Worm (Caenorhabditis elegans) whole organism, L1 larva: Measurements from ENCODE around the gene M7.12.

Experiments used
- C16A3.4 ChIP-seq: fragments of 150-350 bp; optimal IDR thresholded peaks from 2 replicates; lab custom pipeline; 2014; ENCODE audit warnings: missing biosample characterization, missing genetic modification characterization
- F16B12.6 ChIP-seq: fragments of 150-350 bp; optimal IDR thresholded peaks from 2 replicates; lab custom pipeline; 2014; ENCODE audit warnings: missing biosample characterization, missing genetic modification characterization
- aly-2 ChIP-seq: fragments of 150-350 bp; optimal IDR thresholded peaks from 2 replicates; lab custom pipeline; 2014; ENCODE audit warnings: missing biosample characterization, missing genetic modification characterization
- blmp-1 ChIP-seq: fragments of 150-350 bp; optimal IDR thresholded peaks from 2 replicates; lab custom pipeline; 2014; ENCODE audit warnings: missing biosample characterization, missing genetic modification characterization
- ceh-82 ChIP-seq, 3 experiments: fragments of 150-350 bp in 1 of 3; sonication (generic microtip) in 2 of 3; optimal IDR thresholded peaks; 2 replicates each; lab custom pipeline; 2014 to 2017; ENCODE audit warnings: missing biosample characterization in 3 of 3, missing genetic modification characterization in 3 of 3
- ceh-90 ChIP-seq: sonication (generic microtip); optimal IDR thresholded peaks from 2 replicates; lab custom pipeline; 2016; ENCODE audit warnings: missing genetic modification characterization, missing compliant biosample characterization
- dpl-1 ChIP-seq, 3 experiments: fragments of 150-350 bp in 2 of 3; sonication (generic microtip) in 1 of 3; optimal IDR thresholded peaks; 2 replicates each; lab custom pipeline; 2014 to 2017; ENCODE audit warnings: missing biosample characterization in 3 of 3, missing genetic modification characterization in 3 of 3, missing genetic modification reagents in 3 of 3
- efl-1 ChIP-seq, 4 experiments: fragments of 150-350 bp; optimal IDR thresholded peaks in 3 of 4; peaks in 1 of 4; 1 replicate in 1 of 4; 2 replicates in 3 of 4; lab custom pipeline; 2014; ENCODE audit warnings: missing biosample characterization in 2 of 4, missing genetic modification characterization in 2 of 4, missing genetic modification reagents in 2 of 4
- egl-27 ChIP-seq, 2 experiments: fragments of 150-350 bp in 1 of 2; sonication (generic microtip); optimal IDR thresholded peaks; 3 replicates each; lab custom pipeline; 2017 to 2018; ENCODE audit warnings: missing biosample characterization in 2 of 2, missing genetic modification characterization in 2 of 2, missing genetic modification reagents in 2 of 2
- fkh-10 ChIP-seq: sonication (generic microtip); optimal IDR thresholded peaks from 2 replicates; lab custom pipeline; 2017; ENCODE audit warnings: missing biosample characterization, missing genetic modification reagents, missing genetic modification characterization
- fkh-8 ChIP-seq: sonication (generic microtip); optimal IDR thresholded peaks from 2 replicates; lab custom pipeline; 2016; ENCODE audit warnings: mild to moderate bottlenecking, missing genetic modification characterization, missing compliant biosample characterization
- fos-1 ChIP-seq: fragments of 150-350 bp; optimal IDR thresholded peaks from 2 replicates; lab custom pipeline; 2014; ENCODE audit warnings: missing biosample characterization, missing genetic modification characterization
- hlh-17 ChIP-seq: fragments of 200-800 bp; sonication (Bioruptor generic); optimal IDR thresholded peaks from 2 replicates; lab custom pipeline; 2018; ENCODE audit warnings: missing genetic modification characterization, mild to moderate bottlenecking, missing compliant biosample characterization, moderate library complexity, borderline replicate concordance
- hpl-2 ChIP-seq: fragments of 150-350 bp; optimal IDR thresholded peaks from 2 replicates; lab custom pipeline; 2014; ENCODE audit warnings: missing biosample characterization, missing genetic modification reagents, missing genetic modification characterization
- isw-1 ChIP-seq: fragments of 200-800 bp; sonication (Bioruptor generic); IDR thresholded peaks from 2 replicates; pipeline ENCODE4 v1.3.6; 2022; ENCODE audit warnings: missing genetic modification characterization, missing compliant biosample characterization
- lin-14 ChIP-seq: fragments of 200-800 bp; sonication (Bioruptor generic); optimal IDR thresholded peaks from 2 replicates; lab custom pipeline; 2018; ENCODE audit warnings: mild to moderate bottlenecking, missing genetic modification characterization, moderate library complexity, missing compliant biosample characterization
- lin-15B ChIP-seq: fragments of 150-350 bp; sonication (generic microtip); optimal IDR thresholded peaks from 3 replicates; lab custom pipeline; 2014; ENCODE audit warnings: missing biosample characterization, missing genetic modification characterization
- lir-3 ChIP-seq: sonication (generic microtip); optimal IDR thresholded peaks from 2 replicates; lab custom pipeline; 2016; ENCODE audit warnings: mild to moderate bottlenecking, missing genetic modification characterization, moderate library complexity, missing compliant biosample characterization; ENCODE audit not compliant: poor library complexity
- lsy-2 ChIP-seq, 2 experiments: fragments of 150-350 bp; optimal IDR thresholded peaks; 2 replicates each; lab custom pipeline; 2014; ENCODE audit warnings: missing biosample characterization in 2 of 2, missing genetic modification characterization in 2 of 2
- nhr-19 ChIP-seq: fragments of 200-800 bp; sonication (Bioruptor generic); conservative IDR thresholded peaks from 2 replicates; pipeline ENCODE4 v1.3.6; 2022; ENCODE audit warnings: missing genetic modification characterization, missing compliant biosample characterization
- nhr-20 ChIP-seq: sonication (generic microtip); optimal IDR thresholded peaks from 2 replicates; lab custom pipeline; 2016; ENCODE audit warnings: mild to moderate bottlenecking, missing genetic modification characterization, missing compliant biosample characterization
- nhr-71 ChIP-seq: sonication (generic microtip); optimal IDR thresholded peaks from 2 replicates; lab custom pipeline; 2016; ENCODE audit warnings: mild to moderate bottlenecking, missing genetic modification characterization, moderate library complexity, missing compliant biosample characterization
- nhr-85 ChIP-seq: sonication (generic microtip); peaks from one replicate; lab custom pipeline; 2016; ENCODE audit warnings: missing genetic modification characterization, inconsistent platforms, missing compliant biosample characterization
- pax-3 ChIP-seq: fragments of 200-800 bp; sonication (Bioruptor generic); optimal IDR thresholded peaks from 2 replicates; lab custom pipeline; 2018; ENCODE audit warnings: mild to moderate bottlenecking, missing genetic modification characterization, moderate library complexity, missing compliant biosample characterization
- snpc-4 ChIP-seq: fragments of 150-350 bp; optimal IDR thresholded peaks from 2 replicates; lab custom pipeline; 2014; ENCODE audit warnings: missing biosample characterization, missing genetic modification characterization
- sox-4 ChIP-seq: sonication (generic microtip); optimal IDR thresholded peaks from 2 replicates; lab custom pipeline; 2016; ENCODE audit warnings: missing genetic modification characterization, missing compliant biosample characterization
- sup-37 ChIP-seq: fragments of 200-800 bp; sonication (Bioruptor generic); optimal IDR thresholded peaks from 2 replicates; lab custom pipeline; 2018; ENCODE audit warnings: mild to moderate bottlenecking, missing genetic modification characterization, missing compliant biosample characterization
- swsn-7 ChIP-seq: sonication (generic microtip); optimal IDR thresholded peaks from 2 replicates; lab custom pipeline; 2016; ENCODE audit warnings: missing genetic modification characterization, missing compliant biosample characterization
- tlp-1 ChIP-seq: fragments of 150-350 bp; optimal IDR thresholded peaks from 2 replicates; lab custom pipeline; 2014; ENCODE audit warnings: missing biosample characterization, missing genetic modification characterization
- unc-62 ChIP-seq: fragments of 150-350 bp; optimal IDR thresholded peaks from 2 replicates; lab custom pipeline; 2014; ENCODE audit warnings: missing biosample characterization, missing genetic modification reagents, missing genetic modification characterization
- unc-86 ChIP-seq: sonication (generic microtip); optimal IDR thresholded peaks from 2 replicates; lab custom pipeline; 2016; ENCODE audit warnings: missing genetic modification characterization, missing compliant biosample characterization
- unc-98 ChIP-seq: fragments of 200-800 bp; sonication (Bioruptor generic); IDR thresholded peaks from 2 replicates; pipeline ENCODE4 v1.3.6; 2022; ENCODE audit warnings: missing genetic modification characterization, missing compliant biosample characterization
- vab-15 ChIP-seq: sonication (generic microtip); optimal IDR thresholded peaks from 2 replicates; lab custom pipeline; 2017; ENCODE audit warnings: missing genotype, mild to moderate bottlenecking, missing genetic modification characterization, missing compliant biosample characterization
- xbp-1 ChIP-seq: sonication (generic microtip); optimal IDR thresholded peaks from 2 replicates; lab custom pipeline; 2016; ENCODE audit warnings: missing genetic modification characterization, missing compliant biosample characterization
- zag-1 ChIP-seq: fragments of 150-350 bp; optimal IDR thresholded peaks from 2 replicates; lab custom pipeline; 2014; ENCODE audit warnings: missing biosample characterization, missing genetic modification characterization
- zip-4 ChIP-seq: fragments of 200-800 bp; sonication (Bioruptor generic); optimal IDR thresholded peaks from 2 replicates; lab custom pipeline; 2018; ENCODE audit warnings: mild to moderate bottlenecking, missing genetic modification characterization, moderate library complexity, missing compliant biosample characterization
- ztf-11 ChIP-seq, 2 experiments: sonication (generic microtip); optimal IDR thresholded peaks; 2 replicates each; lab custom pipeline; 2016 to 2017; ENCODE audit warnings: missing genetic modification characterization in 2 of 2, missing biosample characterization in 1 of 2, missing compliant biosample characterization in 1 of 2
- ztf-4 ChIP-seq: fragments of 150-350 bp; optimal IDR thresholded peaks from 2 replicates; lab custom pipeline; 2014; ENCODE audit warnings: missing biosample characterization, missing genetic modification characterization

The M7.12 gene

DNA sequence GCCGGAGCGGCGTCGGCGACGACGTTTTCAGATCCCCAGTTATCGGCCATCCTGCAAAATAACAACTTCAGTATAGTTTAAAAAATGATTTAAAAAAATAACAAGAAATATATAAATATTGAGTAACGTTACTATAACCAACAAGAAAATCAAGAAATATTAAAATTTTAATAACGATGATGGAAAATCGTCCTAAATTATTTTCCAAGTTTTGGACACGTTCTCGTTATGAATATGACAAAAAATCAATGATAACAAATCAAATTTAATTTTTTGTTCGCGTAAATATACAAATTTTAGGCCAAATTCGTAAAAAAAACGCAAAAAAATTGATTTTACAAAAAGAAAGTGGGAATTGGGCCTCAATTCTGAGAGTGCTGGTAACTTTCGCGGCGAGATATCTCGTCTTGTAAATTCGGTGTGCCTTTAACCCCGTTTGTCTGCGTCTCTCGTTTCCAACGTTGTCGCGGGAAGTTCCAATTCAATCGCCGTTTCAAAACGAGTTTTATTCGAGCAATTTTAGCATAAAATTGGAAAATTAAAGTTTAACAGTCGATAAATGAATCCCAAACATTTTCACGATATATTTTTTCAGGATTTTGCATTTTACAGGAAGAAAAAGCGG is 13.3 kb upstream of the M7.12 start, which contains the start of gene rps-5 (continued):
- peak; percentile 65 for TF ChIP-seq lin-14
- no peak for TF ChIP-seq ztf-11 (tag; optimal IDR thresholded peaks at IDR 0.05; lab: Kevin White, UChicago)
- peak; percentile 35 for TF ChIP-seq snpc-4
- no peak for TF ChIP-seq vab-15
- peak; percentile 78 to 85 (median 84) for TF ChIP-seq dpl-1 (GFP tag; optimal IDR thresholded peaks at IDR 0.05; lab: Kevin White, UChicago)
- TF ChIP-seq sup-37 (GFP tag; lab: Kevin White, UChicago), result no peak
- TF ChIP-seq blmp-1 (tag; lab: Kevin White, UChicago), result peak; percentile 54
- no peak for TF ChIP-seq F16B12.6
- TF ChIP-seq nhr-20 (tag; lab: Kevin White, UChicago), result peak; percentile 59
- TF ChIP-seq efl-1 (optimal IDR thresholded peaks at IDR 0.05; lab: Kevin White, UChicago), result peak; percentile 79 to 89
- peak; percentile 84 to 99 for TF ChIP-seq efl-1 (GFP tag; optimal IDR thresholded peaks at IDR 0.05 in 1 of 2; lab: Kevin White, UChicago)
- no peak for TF ChIP-seq pax-3
- peak; percentile 61 for TF ChIP-seq swsn-7 (tag; lab: Kevin White, UChicago)
- no peak for TF ChIP-seq sox-4 (tag; lab: Kevin White, UChicago)
- TF ChIP-seq zip-4 (GFP tag; lab: Kevin White, UChicago), result no peak
- TF ChIP-seq unc-86 (tag; lab: Kevin White, UChicago), result peak; percentile 22
- TF ChIP-seq C16A3.4 (tag; lab: Kevin White, UChicago), result peak; percentile 68
- TF ChIP-seq xbp-1, result peak; percentile 89
- TF ChIP-seq ceh-82 (tag; optimal IDR thresholded peaks at IDR 0.05; lab: Kevin White, UChicago), result peak; percentile 44 to 71 (median 59)
- TF ChIP-seq isw-1 (GFP tag; lab: Robert Waterston, UW), result peak; percentile 58

DNA sequence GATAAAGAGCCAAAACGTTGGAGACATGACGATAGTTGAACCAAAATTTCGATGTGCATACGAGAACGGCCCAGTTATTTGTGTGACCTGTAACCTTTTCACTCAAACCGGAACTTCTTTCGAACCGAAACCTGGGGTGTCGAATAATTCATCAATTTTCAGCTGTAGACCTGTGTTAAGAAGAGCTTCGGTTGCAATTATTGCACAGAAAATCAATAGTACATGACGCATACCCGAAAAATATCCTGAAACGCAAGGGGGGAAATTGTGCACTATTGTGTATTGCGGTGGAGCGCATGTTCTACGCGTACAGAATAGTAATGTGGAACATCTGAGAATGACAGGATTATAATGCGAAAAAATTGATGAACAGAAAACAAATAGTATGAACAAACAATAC is 12.0 kb upstream of the M7.12 start, which contains the start of gene pigk-1:
TSS of gene pigk-1 (minus strand) at position 248 of the 400 bp plus-strand sequence.
- TF ChIP-seq lin-15B (tag; lab: Kevin White, UChicago) (no peak), fos-1 (tag; lab: Kevin White, UChicago) (peak; percentile 27), nhr-19 (GFP tag; lab: Robert Waterston, UW) (0 out of 2 replicates have a peak, but pooled peaks have one; percentile 6), fkh-8 (tag; lab: Kevin White, UChicago) (no peak), nhr-71 (tag; lab: Kevin White, UChicago) (peak; percentile 12), hlh-17 (GFP tag; lab: Kevin White, UChicago) (no peak), unc-62 (no peak), lsy-2 (tag; optimal IDR thresholded peaks at IDR 0.05; lab: Kevin White, UChicago) (peak in 1 of 2 experiments; percentile 37), aly-2 (peak; percentile 7)
- TF ChIP-seq, all 84 proteins: peak for 5

DNA sequence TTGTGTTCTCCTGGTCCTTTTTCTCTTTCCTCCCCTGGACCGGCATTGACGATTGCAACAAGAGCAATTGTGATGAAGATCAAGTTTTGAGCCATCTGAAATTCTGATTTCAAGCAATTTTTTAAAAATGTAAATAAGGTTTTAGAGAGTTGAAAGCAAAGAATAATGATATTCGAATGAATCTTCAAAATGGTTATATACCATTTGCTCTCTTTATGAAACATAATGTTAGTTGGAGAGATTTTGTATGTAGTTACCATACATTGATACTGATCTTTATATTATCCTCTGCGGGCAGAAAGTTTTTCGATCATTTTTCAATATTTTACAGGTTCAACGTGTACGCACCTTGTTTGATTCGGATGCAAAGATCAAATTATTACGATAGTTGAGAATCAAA is 7.9 kb upstream of the M7.12 start, which contains the start of gene srlf-24:
TSS of gene srlf-24 (minus strand) at position 101 of the 400 bp plus-strand sequence.
- TF ChIP-seq ceh-90 (tag; lab: Kevin White, UChicago), result no peak
- TF ChIP-seq efl-1 (optimal IDR thresholded peaks at IDR 0.05; lab: Kevin White, UChicago), result no peak
- peak in 1 of 2 experiments; percentile 51 for TF ChIP-seq efl-1 (GFP tag; optimal IDR thresholded peaks at IDR 0.05 in 1 of 2; lab: Kevin White, UChicago)
- TF ChIP-seq, all 84 proteins: peak for 1

DNA sequence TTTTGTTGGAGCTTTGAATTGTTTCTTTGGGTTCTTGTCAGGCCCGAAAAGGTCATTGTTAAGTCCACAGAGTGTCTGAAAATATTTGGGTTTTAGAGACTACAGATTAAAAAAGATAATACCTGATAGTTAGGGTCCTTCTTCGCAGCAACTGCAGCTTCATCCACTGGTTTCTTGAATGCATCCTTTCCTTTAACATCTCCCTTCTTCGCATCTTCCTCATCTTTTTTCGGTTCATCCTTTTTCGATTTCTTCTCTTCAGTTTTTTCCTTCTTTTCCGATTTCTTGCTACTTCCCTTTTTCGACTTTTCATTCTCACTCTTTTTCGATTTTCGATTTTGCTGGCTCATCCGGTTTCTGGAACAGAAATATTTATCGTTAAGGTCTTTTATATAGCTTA is 5.7 kb upstream of the M7.12 start:
- no peak for TF ChIP-seq tlp-1 (tag; lab: Kevin White, UChicago)
- TF ChIP-seq nhr-85 (tag; lab: Kevin White, UChicago), result peak; percentile 61

DNA sequence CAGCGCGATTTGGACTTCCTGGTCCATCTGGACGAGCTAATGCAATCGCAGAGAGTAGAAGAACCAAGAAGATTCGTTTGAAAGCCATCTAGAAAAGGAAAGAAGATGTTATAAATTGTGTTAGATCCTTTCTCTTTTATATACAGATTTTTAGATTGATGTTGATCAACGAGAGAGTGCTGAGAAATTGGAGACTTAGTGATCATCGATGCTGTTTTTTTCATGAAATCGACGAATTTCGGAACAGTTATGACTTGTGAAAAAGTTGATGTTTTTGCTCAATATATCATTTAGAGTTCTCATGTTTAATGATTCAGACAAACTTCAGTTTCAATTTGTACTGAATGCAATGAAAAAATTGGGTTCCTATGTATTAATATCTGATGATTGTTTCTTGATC is 4.8 kb upstream of the M7.12 start, which contains the start of gene srlf-17:
TSS of gene srlf-17 (minus strand) at position 101 of the 400 bp plus-strand sequence.
- TF ChIP-seq efl-1 (optimal IDR thresholded peaks at IDR 0.05; lab: Kevin White, UChicago) (no peak), efl-1 (GFP tag; optimal IDR thresholded peaks at IDR 0.05 in 1 of 2; lab: Kevin White, UChicago) (no peak), hpl-2 (GFP tag; lab: Kevin White, UChicago) (no peak), egl-27 (tag; optimal IDR thresholded peaks at IDR 0.05; lab: Kevin White, UChicago) (no peak), zag-1 (tag; lab: Kevin White, UChicago) (no peak), unc-62 (no peak), lir-3 (tag; lab: Kevin White, UChicago) (no peak), fkh-10 (GFP tag; lab: Kevin White, UChicago) (no peak), swsn-7 (tag; lab: Kevin White, UChicago) (no peak), sup-37 (GFP tag; lab: Kevin White, UChicago) (no peak), nhr-20 (tag; lab: Kevin White, UChicago) (no peak), unc-98 (GFP tag; lab: Robert Waterston, UW) (no peak), fkh-8 (tag; lab: Kevin White, UChicago) (no peak), lin-14 (no peak), ztf-4 (tag; lab: Kevin White, UChicago) (no peak)
- TF ChIP-seq, all 84 proteins: peak for 0
